Fruit fly (Drosophila melanogaster): ENCODE data around the gene CG46525.
A peak's percentile ranks its signal among the peaks of the same experiment; 100 is the strongest.

The CG46525 gene

DNA sequence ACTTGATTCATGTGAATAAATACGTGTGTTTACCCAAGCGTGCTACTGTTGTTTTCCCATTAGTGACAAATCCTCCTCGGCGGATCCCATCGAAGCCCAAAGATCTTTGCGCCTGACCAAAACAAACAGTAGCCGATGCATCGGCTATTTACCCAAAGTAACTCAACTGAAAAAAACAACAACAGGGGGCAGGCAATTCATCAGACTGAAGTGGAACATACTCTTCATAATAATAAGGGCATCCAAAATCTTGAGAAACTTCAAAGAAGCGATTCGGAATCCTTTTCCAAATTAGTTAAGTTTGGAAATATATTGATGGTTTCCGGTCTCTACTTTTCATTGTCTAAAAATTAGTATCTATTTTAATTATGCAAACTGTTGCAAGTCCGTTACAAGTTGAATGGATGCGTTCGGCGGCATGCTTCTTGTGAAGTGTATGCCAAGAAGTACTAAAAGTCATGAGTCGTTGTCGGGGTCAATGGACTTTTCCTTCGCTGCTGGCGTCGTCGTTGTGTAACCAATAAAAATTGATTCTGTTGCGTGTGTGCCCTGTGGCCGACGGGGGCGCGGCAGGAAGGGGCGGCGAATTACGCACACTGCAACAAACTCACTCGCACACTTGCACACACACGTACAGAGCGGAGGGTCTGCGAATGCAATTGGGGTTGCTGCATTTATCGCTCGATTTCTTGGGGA, 20.4 kb downstream of the CG46525 start (continued):
- TF ChIP-seq Vsx1 (GFP tag; optimal IDR thresholded peaks at IDR 0.05) (no peak), Jarid2 (GFP tag; optimal IDR thresholded peaks at IDR 0.05) (no peak), Blimp-1 (GFP tag; optimal IDR thresholded peaks at IDR 0.05) (peak; percentile 24), trem (tag; optimal IDR thresholded peaks at IDR 0.05) (peak; percentile 15), Spps (tag; optimal IDR thresholded peaks at IDR 0.05) (peak; percentile 21), CG3838 (GFP tag; optimal IDR thresholded peaks at IDR 0.05) (no peak), HHEX (GFP tag; optimal IDR thresholded peaks at IDR 0.05) (no peak), stc (GFP tag; IDR thresholded peaks at IDR 0.05) (no peak), B-H1 (GFP tag; IDR thresholded peaks at IDR 0.05) (no peak), CG6175 (GFP tag; IDR thresholded peaks at IDR 0.05) (no peak), abd-A (tag; optimal IDR thresholded peaks at IDR 0.05) (no peak), pho (GFP tag; optimal IDR thresholded peaks at IDR 0.05) (no peak), unpg (GFP tag; optimal IDR thresholded peaks at IDR 0.05) (peak; percentile 19), CG17829 (tag; optimal IDR thresholded peaks at IDR 0.05) (peak; percentile 52), CG3065 (GFP tag; optimal IDR thresholded peaks at IDR 0.05) (no peak), Awh (GFP tag; IDR thresholded peaks at IDR 0.05) (0 out of 2 replicates have a peak, but pooled peaks have one; percentile 52), D19B (GFP tag; optimal IDR thresholded peaks at IDR 0.05) (no peak), CG34376 (GFP tag; optimal IDR thresholded peaks at IDR 0.05) (no peak), NC2α (GFP tag; optimal IDR thresholded peaks at IDR 0.05) (no peak), CG8765 (GFP tag; IDR thresholded peaks at IDR 0.05) (no peak), Hr3 (GFP tag; optimal IDR thresholded peaks at IDR 0.05) (peak; percentile 18), PHDP (tag; optimal IDR thresholded peaks at IDR 0.05) (peak; percentile 37), CG1832 (GFP tag; optimal IDR thresholded peaks at IDR 0.05) (no peak), CG30431 (GFP tag; optimal IDR thresholded peaks at IDR 0.05) (peak; percentile 20), CG13424 (tag; optimal IDR thresholded peaks at IDR 0.05) (no peak), sens (GFP tag) (peak; percentile 89), gce (GFP tag; IDR thresholded peaks at IDR 0.05) (no peak), CG17359 (tag; optimal IDR thresholded peaks at IDR 0.05) (peak; percentile 43), p53 (GFP tag; optimal IDR thresholded peaks at IDR 0.05) (no peak), CG7786 (GFP tag; optimal IDR thresholded peaks at IDR 0.05) (no peak), CG10654 (GFP tag; optimal IDR thresholded peaks at IDR 0.05) (no peak), CG1233 (GFP tag; optimal IDR thresholded peaks at IDR 0.05) (no peak), prd (optimal IDR thresholded peaks at IDR 0.05) (no peak), prd (GFP tag; IDR thresholded peaks at IDR 0.05) (0 out of 3 replicates have a peak, but pooled peaks have one; percentile 28), HLH3B (GFP tag; IDR thresholded peaks at IDR 0.05) (0 out of 2 replicates have a peak, but pooled peaks have one; percentile 36), CG4424 (GFP tag; optimal IDR thresholded peaks at IDR 0.05) (peak; percentile 25), CG17912 (GFP tag; optimal IDR thresholded peaks at IDR 0.05) (no peak), CG11093 (GFP tag; IDR thresholded peaks at IDR 0.05) (0 out of 3 replicates have a peak, but pooled peaks have one; percentile 31), sens-2 (GFP tag; IDR thresholded peaks at IDR 0.05) (no peak), CG8359 (GFP tag; optimal IDR thresholded peaks at IDR 0.05; ENCODE audit: borderline replicate concordance) (no peak), CG17361 (GFP tag; IDR thresholded peaks at IDR 0.05) (peak; percentile 50; the same call in 1 of the 3 replicates), ara (GFP tag; IDR thresholded peaks at IDR 0.05) (peak; percentile 37; the same call in 1 of the 2 replicates), slp2 (GFP tag; optimal IDR thresholded peaks at IDR 0.05) (peak; percentile 23), ttk (GFP tag; IDR thresholded peaks at IDR 0.05) (0 out of 2 replicates have a peak, but pooled peaks have one; percentile 24), Camta (GFP tag; optimal IDR thresholded peaks at IDR 0.05) (peak; percentile 0), D (optimal IDR thresholded peaks at IDR 0.05) (no peak), D (GFP tag; optimal IDR thresholded peaks at IDR 0.05) (peak; percentile 16), ash1 (GFP tag; optimal IDR thresholded peaks at IDR 0.05) (no peak), CoRest (tag; optimal IDR thresholded peaks at IDR 0.05) (no peak), CG9876 (GFP tag; optimal IDR thresholded peaks at IDR 0.05) (no peak), CG8944 (GFP tag; optimal IDR thresholded peaks at IDR 0.05) (no peak)
